Fruit fly (Drosophila melanogaster) whole organism, adult: ENCODE measurements around the gene CG2701.

Experiments used
- CG11617 ChIP-seq: fragments of 200-800 bp; sonication (Bioruptor generic); optimal IDR thresholded peaks from 2 replicates; lab custom pipeline; 2017; ENCODE audit warnings: mild to moderate bottlenecking, missing biosample characterization, missing genetic modification reagents, missing genetic modification characterization
- CG12768 ChIP-seq: fragments of 200-800 bp; sonication (Bioruptor generic); optimal IDR thresholded peaks from 2 replicates; lab custom pipeline; 2017; ENCODE audit warnings: missing biosample characterization, missing genetic modification characterization, mild to moderate bottlenecking, moderate library complexity, missing genetic modification reagents
- CG14711 ChIP-seq: fragments of 200-800 bp; sonication (Bioruptor generic); optimal IDR thresholded peaks from 2 replicates; lab custom pipeline; 2018; ENCODE audit warnings: missing biosample characterization, mild to moderate bottlenecking, missing genetic modification characterization, moderate library complexity
- CG1620 ChIP-seq: fragments of 200-800 bp; sonication (Bioruptor generic); optimal IDR thresholded peaks from 2 replicates; lab custom pipeline; 2016; ENCODE audit warnings: missing biosample characterization, missing genetic modification characterization
- CG33017 ChIP-seq: fragments of 200-800 bp; sonication (Bioruptor generic); optimal IDR thresholded peaks from 2 replicates; lab custom pipeline; 2018; ENCODE audit warnings: missing biosample characterization, mild to moderate bottlenecking, missing genetic modification characterization, moderate library complexity
- CG5204 ChIP-seq: fragments of 200-800 bp; sonication (Bioruptor generic); optimal IDR thresholded peaks from 2 replicates; lab custom pipeline; 2016; ENCODE audit warnings: missing biosample characterization, missing genetic modification characterization
- CG7045 ChIP-seq: fragments of 200-800 bp; sonication (Bioruptor generic); optimal IDR thresholded peaks from 2 replicates; lab custom pipeline; 2017; ENCODE audit warnings: missing biosample characterization, mild to moderate bottlenecking, missing genetic modification characterization
- CG7101 ChIP-seq: fragments of 200-800 bp; sonication (Bioruptor generic); optimal IDR thresholded peaks from 2 replicates; lab custom pipeline; 2018; ENCODE audit warnings: missing biosample characterization, mild to moderate bottlenecking, missing genetic modification characterization, moderate library complexity
- Clk ChIP-seq: fragments of 200-800 bp; sonication (Bioruptor generic); optimal IDR thresholded peaks from 2 replicates; lab custom pipeline; 2017; ENCODE audit warnings: missing biosample characterization, missing genetic modification characterization
- Crg-1 ChIP-seq: fragments of 200-800 bp; sonication (Bioruptor generic); optimal IDR thresholded peaks from 2 replicates; lab custom pipeline; 2016; ENCODE audit warnings: missing biosample characterization, missing genetic modification characterization
- Hr96 ChIP-seq: fragments of 200-800 bp; sonication (Bioruptor generic); optimal IDR thresholded peaks from 2 replicates; lab custom pipeline; 2016; ENCODE audit warnings: missing biosample characterization, missing genetic modification characterization
- Mnt ChIP-seq: fragments of 200-800 bp; sonication (Bioruptor generic); optimal IDR thresholded peaks from 2 replicates; lab custom pipeline; 2016; ENCODE audit warnings: missing biosample characterization, mild to moderate bottlenecking, missing genetic modification characterization
- bab1 ChIP-seq: fragments of 200-800 bp; sonication (Bioruptor generic); optimal IDR thresholded peaks from 3 replicates; lab custom pipeline; 2019; ENCODE audit warnings: missing biosample characterization, mild to moderate bottlenecking, missing genetic modification characterization, moderate library complexity
- cic ChIP-seq: fragments of 200-800 bp; sonication (Bioruptor generic); optimal IDR thresholded peaks from 2 replicates; lab custom pipeline; 2017; ENCODE audit warnings: missing biosample characterization, mild to moderate bottlenecking, missing genetic modification characterization, moderate library complexity
- cnc ChIP-seq, 2 experiments: fragments of >200 bp; optimal IDR thresholded peaks; 2 replicates each; lab custom pipeline; 2017
- kay ChIP-seq: fragments of 200-800 bp; sonication (Bioruptor generic); peaks from one replicate; lab custom pipeline; 2016; ENCODE audit warnings: missing biosample characterization, missing genetic modification characterization, borderline replicate concordance
- ovo ChIP-seq: fragments of 200-800 bp; sonication (Bioruptor generic); optimal IDR thresholded peaks from 2 replicates; lab custom pipeline; 2016; ENCODE audit warnings: missing biosample characterization, missing genetic modification characterization
- pad ChIP-seq: fragments of 200-800 bp; sonication (Bioruptor generic); optimal IDR thresholded peaks from 3 replicates; lab custom pipeline; 2017; ENCODE audit warnings: missing biosample characterization, missing genetic modification characterization, mild to moderate bottlenecking, moderate library complexity, missing genetic modification reagents
- tj ChIP-seq: fragments of 200-800 bp; sonication (Bioruptor generic); optimal IDR thresholded peaks from 3 replicates; lab custom pipeline; 2017; ENCODE audit warnings: missing biosample characterization, mild to moderate bottlenecking, missing genetic modification characterization, moderate library complexity
- toe ChIP-seq: fragments of 200-800 bp; sonication (Bioruptor generic); optimal IDR thresholded peaks from 2 replicates; lab custom pipeline; 2016; ENCODE audit warnings: missing biosample characterization, missing genetic modification characterization

Gene CG2701

dm6 chrX:2743601-2744000 is 23.5 kb upstream of the CG2701 start:
- TF ChIP-seq cic (no peak), CG11617 (GFP tag; lab: Kevin White, UChicago) (no peak), toe (no peak), tj (GFP tag; lab: Kevin White, UChicago) (no peak), CG5204 (GFP tag; lab: Kevin White, UChicago) (no peak), Clk (no peak), CG7101 (tag; lab: Kevin White, UChicago) (no peak), Mnt (GFP tag; lab: Kevin White, UChicago) (no peak), cnc (optimal IDR thresholded peaks at IDR 0.05; lab: Kevin White, UChicago) (no peak), CG33017 (tag; lab: Kevin White, UChicago) (no peak), pad (GFP tag; lab: Kevin White, UChicago) (no peak), ovo (GFP tag; lab: Kevin White, UChicago) (no peak), CG14711 (tag; lab: Kevin White, UChicago) (no peak), Crg-1 (GFP tag; lab: Kevin White, UChicago) (no peak), CG12768 (GFP tag; lab: Kevin White, UChicago) (no peak), kay (GFP tag; lab: Kevin White, UChicago) (no peak), bab1 (GFP tag; lab: Kevin White, UChicago) (no peak), CG1620 (no peak), CG7045 (GFP tag; lab: Kevin White, UChicago) (no peak), Hr96 (GFP tag; lab: Kevin White, UChicago) (no peak)

dm6 chrX:2743020-2743419 is 22.9 kb upstream of the CG2701 start:
- no peak for TF ChIP-seq cic
- TF ChIP-seq Clk = peak; percentile 38
- TF ChIP-seq toe = peak; percentile 50
- TF ChIP-seq kay (GFP tag; lab: Kevin White, UChicago) = no peak
- peak; percentile 68 for TF ChIP-seq CG33017 (tag; lab: Kevin White, UChicago)
- TF ChIP-seq CG7045 (GFP tag; lab: Kevin White, UChicago) = peak; percentile 72
- peak; percentile 90 for TF ChIP-seq CG7101 (tag; lab: Kevin White, UChicago)
- peak; percentile 83 for TF ChIP-seq CG11617 (GFP tag; lab: Kevin White, UChicago)
- peak; percentile 90 for TF ChIP-seq Hr96 (GFP tag; lab: Kevin White, UChicago)
- TF ChIP-seq CG1620 = peak; percentile 64
- TF ChIP-seq CG12768 (GFP tag; lab: Kevin White, UChicago) = peak; percentile 84
- TF ChIP-seq cnc (optimal IDR thresholded peaks at IDR 0.05; lab: Kevin White, UChicago) = no peak
- peak; percentile 82 for TF ChIP-seq CG14711 (tag; lab: Kevin White, UChicago)
- peak; percentile 58 for TF ChIP-seq ovo (GFP tag; lab: Kevin White, UChicago)
- TF ChIP-seq Crg-1 (GFP tag; lab: Kevin White, UChicago) = peak; percentile 73
- peak; percentile 82 for TF ChIP-seq Mnt (GFP tag; lab: Kevin White, UChicago)
- TF ChIP-seq tj (GFP tag; lab: Kevin White, UChicago) = peak; percentile 48
- peak; percentile 58 for TF ChIP-seq pad (GFP tag; lab: Kevin White, UChicago)
- TF ChIP-seq bab1 (GFP tag; lab: Kevin White, UChicago) = peak; percentile 34
- TF ChIP-seq CG5204 (GFP tag; lab: Kevin White, UChicago) = peak; percentile 75

dm6 chrX:2742067-2742466 is 21.9 kb upstream of the CG2701 start:
- TF ChIP-seq Hr96 (GFP tag; lab: Kevin White, UChicago) (no peak), pad (GFP tag; lab: Kevin White, UChicago) (peak; percentile 89), cic (peak; percentile 94), CG33017 (tag; lab: Kevin White, UChicago) (peak; percentile 52), CG5204 (GFP tag; lab: Kevin White, UChicago) (no peak), CG7045 (GFP tag; lab: Kevin White, UChicago) (peak; percentile 11), kay (GFP tag; lab: Kevin White, UChicago) (peak; percentile 98), CG1620 (no peak), CG14711 (tag; lab: Kevin White, UChicago) (no peak), tj (GFP tag; lab: Kevin White, UChicago) (peak; percentile 49), Clk (no peak), CG7101 (tag; lab: Kevin White, UChicago) (no peak), ovo (GFP tag; lab: Kevin White, UChicago) (peak; percentile 3), Mnt (GFP tag; lab: Kevin White, UChicago) (peak; percentile 58), bab1 (GFP tag; lab: Kevin White, UChicago) (no peak), Crg-1 (GFP tag; lab: Kevin White, UChicago) (no peak), toe (no peak), CG11617 (GFP tag; lab: Kevin White, UChicago) (peak; percentile 56), cnc (optimal IDR thresholded peaks at IDR 0.05; lab: Kevin White, UChicago) (no peak), CG12768 (GFP tag; lab: Kevin White, UChicago) (peak; percentile 59)

- no peak for TF ChIP-seq ovo (GFP tag; lab: Kevin White, UChicago)
- no peak for TF ChIP-seq CG5204 (GFP tag; lab: Kevin White, UChicago)
- TF ChIP-seq CG1620 = no peak
- no peak for TF ChIP-seq CG12768 (GFP tag; lab: Kevin White, UChicago)
- TF ChIP-seq CG14711 (tag; lab: Kevin White, UChicago) = no peak
- TF ChIP-seq toe = no peak
- TF ChIP-seq cnc (optimal IDR thresholded peaks at IDR 0.05; lab: Kevin White, UChicago) = no peak
Measured at dm6 chrX:2740084-2740483, 20.0 kb upstream of the CG2701 start, which contains the start of gene kirre. Gene kirre, plus strand, starts transcription at chrX:2740384.

dm6 chrX:2738663-2739062 is 18.5 kb upstream of the CG2701 start, which contains the start of gene crm:
Gene crm, minus strand, starts transcription at chrX:2738773.
- TF ChIP-seq CG7045 (GFP tag; lab: Kevin White, UChicago) (no peak), cnc (optimal IDR thresholded peaks at IDR 0.05; lab: Kevin White, UChicago) (no peak), ovo (GFP tag; lab: Kevin White, UChicago) (peak; percentile 86), CG1620 (no peak), kay (GFP tag; lab: Kevin White, UChicago) (no peak), CG7101 (tag; lab: Kevin White, UChicago) (peak; percentile 37), tj (GFP tag; lab: Kevin White, UChicago) (no peak), Crg-1 (GFP tag; lab: Kevin White, UChicago) (no peak), CG12768 (GFP tag; lab: Kevin White, UChicago) (no peak), Mnt (GFP tag; lab: Kevin White, UChicago) (peak; percentile 54), CG5204 (GFP tag; lab: Kevin White, UChicago) (no peak), CG33017 (tag; lab: Kevin White, UChicago) (no peak), CG11617 (GFP tag; lab: Kevin White, UChicago) (no peak), CG14711 (tag; lab: Kevin White, UChicago) (no peak), Hr96 (GFP tag; lab: Kevin White, UChicago) (no peak), bab1 (GFP tag; lab: Kevin White, UChicago) (no peak), pad (GFP tag; lab: Kevin White, UChicago) (no peak)
